Worm (Caenorhabditis elegans): ENCODE data around the gene Y70C5A.3.

- no peak for TF ChIP-seq him-1 (tag; optimal IDR thresholded peaks at IDR 0.05)
- TF ChIP-seq W03F9.2 (tag; optimal IDR thresholded peaks at IDR 0.05), result no peak
- TF ChIP-seq dao-5 (tag; optimal IDR thresholded peaks at IDR 0.05), result no peak
Observed at ce11 chrV:16573168-16573567, 47.6 kb downstream of the Y70C5A.3 start, which contains the start of gene str-149.
